Worm (Caenorhabditis elegans): Measurements from ENCODE around the gene chil-4.

DNA sequence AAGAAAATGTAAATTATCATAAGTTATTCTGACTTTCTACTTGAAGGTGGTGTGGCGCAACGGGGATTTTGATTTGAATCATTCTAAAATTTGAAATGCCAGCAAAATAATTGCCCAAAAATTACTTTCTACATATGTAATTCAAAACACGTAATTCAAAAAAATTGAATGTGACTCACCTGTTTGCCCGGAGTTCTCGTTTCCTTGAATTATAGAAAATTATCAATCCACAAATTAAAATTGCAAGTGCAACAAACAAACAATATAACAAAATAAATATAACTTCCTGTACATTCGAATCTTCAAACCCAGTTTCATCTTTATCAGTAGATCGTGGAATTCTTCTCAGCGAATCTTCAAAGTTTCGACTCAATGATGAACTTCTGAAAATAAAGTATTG is 12.7 kb upstream of the chil-4 start:
- TF ChIP-seq nhr-237 (tag; optimal IDR thresholded peaks at IDR 0.05) (no peak), madf-5 (GFP tag; IDR thresholded peaks at IDR 0.05) (no peak), pqm-1 (tag; optimal IDR thresholded peaks at IDR 0.05) (no peak), nhr-41 (GFP tag; IDR thresholded peaks at IDR 0.05) (no peak), F10B5.3 (tag; optimal IDR thresholded peaks at IDR 0.05) (no peak), jun-1 (tag; optimal IDR thresholded peaks at IDR 0.05) (no peak)
